Worm (Caenorhabditis elegans) whole organism, late embryonic: ENCODE results near the gene inx-11.

Source experiments
- C38D4.7 ChIP-seq: fragments of 200-800 bp; sonication (Bioruptor generic); optimal IDR thresholded peaks from 2 replicates; lab custom pipeline; 2018; ENCODE audit warnings: mild to moderate bottlenecking, missing genetic modification characterization, moderate library complexity, missing compliant biosample characterization
- F13H6.1 ChIP-seq: sonication (generic microtip); optimal IDR thresholded peaks from 2 replicates; lab custom pipeline; 2016; ENCODE audit warnings: missing genetic modification characterization, missing compliant biosample characterization
- Y22D7AL.16 ChIP-seq: sonication (generic microtip); optimal IDR thresholded peaks from 2 replicates; lab custom pipeline; 2016; ENCODE audit warnings: missing genetic modification characterization, missing compliant biosample characterization
- ahr-1 ChIP-seq: sonication (generic microtip); optimal IDR thresholded peaks from 2 replicates; lab custom pipeline; 2016; ENCODE audit warnings: missing genetic modification characterization, missing compliant biosample characterization
- ceh-14 ChIP-seq: sonication (generic microtip); optimal IDR thresholded peaks from 2 replicates; lab custom pipeline; 2016; ENCODE audit warnings: missing genotype, missing genetic modification characterization, missing compliant biosample characterization
- ceh-18 ChIP-seq: sonication (generic microtip); optimal IDR thresholded peaks from 2 replicates; lab custom pipeline; 2016; ENCODE audit warnings: missing genetic modification characterization, missing compliant biosample characterization
- ceh-19 ChIP-seq: fragments of 200-800 bp; sonication (Bioruptor generic); optimal IDR thresholded peaks from 2 replicates; lab custom pipeline; 2018; ENCODE audit warnings: mild to moderate bottlenecking, missing genetic modification characterization, missing compliant biosample characterization
- ceh-2 ChIP-seq: sonication (generic microtip); optimal IDR thresholded peaks from 2 replicates; lab custom pipeline; 2016; ENCODE audit warnings: missing genotype, missing genetic modification characterization, missing compliant biosample characterization
- ceh-22 ChIP-seq: sonication (generic microtip); optimal IDR thresholded peaks from 2 replicates; lab custom pipeline; 2017; ENCODE audit warnings: missing biosample characterization, missing genetic modification characterization
- ceh-30 ChIP-seq: fragments of 150-350 bp; optimal IDR thresholded peaks from 2 replicates; lab custom pipeline; 2014; ENCODE audit warnings: missing biosample characterization, missing genetic modification characterization
- ceh-31 ChIP-seq: sonication (generic microtip); optimal IDR thresholded peaks from 2 replicates; lab custom pipeline; 2016; ENCODE audit warnings: missing genetic modification characterization, missing compliant biosample characterization
- ceh-48 ChIP-seq: sonication (generic microtip); optimal IDR thresholded peaks from 2 replicates; lab custom pipeline; 2016; ENCODE audit warnings: missing genetic modification characterization, inconsistent platforms, missing compliant biosample characterization
- ceh-6 ChIP-seq: fragments of 200-800 bp; sonication (Bioruptor generic); optimal IDR thresholded peaks from 2 replicates; lab custom pipeline; 2018; ENCODE audit warnings: mild to moderate bottlenecking, missing genetic modification characterization, missing compliant biosample characterization
- che-1 ChIP-seq: sonication (generic microtip); optimal IDR thresholded peaks from 2 replicates; lab custom pipeline; 2016; ENCODE audit warnings: mild to moderate bottlenecking, missing genetic modification characterization, missing compliant biosample characterization
- dve-1 ChIP-seq: sonication (generic microtip); optimal IDR thresholded peaks from 2 replicates; lab custom pipeline; 2017; ENCODE audit warnings: antibody characterized with exemption, mild to moderate bottlenecking, missing genetic modification characterization, missing compliant biosample characterization
- elt-2 ChIP-seq: sonication (generic microtip); optimal IDR thresholded peaks from 2 replicates; lab custom pipeline; 2016; ENCODE audit warnings: missing genetic modification reagents, missing genetic modification characterization, missing compliant biosample characterization
- eyg-1 ChIP-seq: sonication (generic microtip); optimal IDR thresholded peaks from 2 replicates; lab custom pipeline; 2016; ENCODE audit warnings: missing genotype, missing genetic modification characterization, missing compliant biosample characterization
- fkh-10 ChIP-seq: fragments of 150-350 bp; optimal IDR thresholded peaks from 2 replicates; lab custom pipeline; 2014; ENCODE audit warnings: missing biosample characterization, missing genetic modification reagents, missing genetic modification characterization
- fkh-6 ChIP-seq: sonication (generic microtip); optimal IDR thresholded peaks from 2 replicates; lab custom pipeline; 2016; ENCODE audit warnings: missing genetic modification characterization, missing compliant biosample characterization
- gmeb-2 ChIP-seq: sonication (generic microtip); optimal IDR thresholded peaks from 2 replicates; lab custom pipeline; 2016; ENCODE audit warnings: missing genetic modification characterization, inconsistent platforms, missing compliant biosample characterization
- hlh-13 ChIP-seq: fragments of 200-800 bp; sonication (Bioruptor generic); optimal IDR thresholded peaks from 2 replicates; lab custom pipeline; 2018; ENCODE audit warnings: mild to moderate bottlenecking, missing genetic modification characterization, missing compliant biosample characterization
- hlh-15 ChIP-seq: sonication (generic microtip); optimal IDR thresholded peaks from 2 replicates; lab custom pipeline; 2016; ENCODE audit warnings: missing genetic modification characterization, missing compliant biosample characterization
- hlh-30 ChIP-seq: sonication (generic microtip); optimal IDR thresholded peaks from 2 replicates; lab custom pipeline; 2017; ENCODE audit warnings: antibody characterized with exemption, missing genetic modification characterization, missing compliant biosample characterization; ENCODE audit not compliant: insufficient read depth
- hlh-8 ChIP-seq: sonication (generic microtip); optimal IDR thresholded peaks from 2 replicates; lab custom pipeline; 2016; ENCODE audit warnings: missing genotype, missing genetic modification characterization, missing compliant biosample characterization
- lim-6 ChIP-seq: sonication (generic microtip); optimal IDR thresholded peaks from 2 replicates; lab custom pipeline; 2016; ENCODE audit warnings: missing genetic modification characterization, missing compliant biosample characterization
- lin-11 ChIP-seq: fragments of 200-800 bp; sonication (Bioruptor generic); optimal IDR thresholded peaks from 2 replicates; lab custom pipeline; 2018; ENCODE audit warnings: mild to moderate bottlenecking, missing genetic modification characterization, missing compliant biosample characterization
- madf-2 ChIP-seq: sonication (generic microtip); optimal IDR thresholded peaks from 2 replicates; lab custom pipeline; 2017; ENCODE audit warnings: missing genetic modification characterization, missing compliant biosample characterization
- nfya-1 ChIP-seq: sonication (generic microtip); optimal IDR thresholded peaks from 2 replicates; lab custom pipeline; 2017; ENCODE audit warnings: missing genetic modification characterization, mild to moderate bottlenecking, missing compliant biosample characterization, antibody characterized with exemption, moderate library complexity
- nhr-11 ChIP-seq: fragments of 150-350 bp; optimal IDR thresholded peaks from 2 replicates; lab custom pipeline; 2014; ENCODE audit warnings: missing biosample characterization, missing genetic modification characterization
- nhr-232 ChIP-seq: sonication (generic microtip); optimal IDR thresholded peaks from 2 replicates; lab custom pipeline; 2016; ENCODE audit warnings: missing genetic modification characterization, missing compliant biosample characterization
- npax-4 ChIP-seq: sonication (generic microtip); optimal IDR thresholded peaks from 2 replicates; lab custom pipeline; 2016; ENCODE audit warnings: missing genetic modification characterization, missing compliant biosample characterization
- odd-2 ChIP-seq: sonication (generic microtip); optimal IDR thresholded peaks from 2 replicates; lab custom pipeline; 2017; ENCODE audit warnings: antibody characterized with exemption, mild to moderate bottlenecking, missing genetic modification characterization, missing compliant biosample characterization
- pag-3 ChIP-seq: sonication (generic microtip); optimal IDR thresholded peaks from 2 replicates; lab custom pipeline; 2016; ENCODE audit warnings: missing compliant biosample characterization, missing genetic modification characterization, borderline replicate concordance
- pat-9 ChIP-seq: fragments of 200-800 bp; sonication (Bioruptor generic); optimal IDR thresholded peaks from 2 replicates; lab custom pipeline; 2018; ENCODE audit warnings: mild to moderate bottlenecking, missing genetic modification characterization, moderate library complexity, missing compliant biosample characterization
- pha-2 ChIP-seq: sonication (generic microtip); optimal IDR thresholded peaks from 2 replicates; lab custom pipeline; 2017; ENCODE audit warnings: mild to moderate bottlenecking, missing genetic modification characterization, missing compliant biosample characterization
- pqm-1 ChIP-seq: sonication (generic microtip); optimal IDR thresholded peaks from 2 replicates; lab custom pipeline; 2016; ENCODE audit warnings: missing genetic modification characterization, missing compliant biosample characterization
- pros-1 ChIP-seq: fragments of 150-350 bp; optimal IDR thresholded peaks from 2 replicates; lab custom pipeline; 2014; ENCODE audit warnings: missing biosample characterization, missing genetic modification reagents, missing genetic modification characterization
- rnt-1 ChIP-seq: sonication (generic microtip); optimal IDR thresholded peaks from 2 replicates; lab custom pipeline; 2016; ENCODE audit warnings: missing genetic modification characterization, missing compliant biosample characterization
- syd-9 ChIP-seq: sonication (generic microtip); optimal IDR thresholded peaks from 2 replicates; lab custom pipeline; 2016; ENCODE audit warnings: mild to moderate bottlenecking, missing genetic modification characterization, moderate library complexity, missing compliant biosample characterization
- tbx-7 ChIP-seq: sonication (generic microtip); optimal IDR thresholded peaks from 2 replicates; lab custom pipeline; 2016; ENCODE audit warnings: missing genotype, missing genetic modification characterization, missing compliant biosample characterization
- ttx-3 ChIP-seq: sonication (generic microtip); optimal IDR thresholded peaks from 2 replicates; lab custom pipeline; 2016; ENCODE audit warnings: missing genetic modification reagents, missing genetic modification characterization, missing compliant biosample characterization
- unc-3 ChIP-seq, 2 experiments: fragments of 200-800 bp in 1 of 2; sonication (Bioruptor generic) in 1 of 2; sonication (generic microtip) in 1 of 2; conservative IDR thresholded peaks in 1 of 2; optimal IDR thresholded peaks in 1 of 2; 2 replicates each; pipeline versions ENCODE4 v1.3.6 to Lab custom; 2016 to 2022; ENCODE audit warnings: missing compliant biosample characterization in 2 of 2, missing genetic modification characterization in 2 of 2, missing genetic modification reagents in 1 of 2
- unc-42 ChIP-seq: sonication (generic microtip); optimal IDR thresholded peaks from 2 replicates; lab custom pipeline; 2016; ENCODE audit warnings: missing genotype, missing genetic modification characterization, missing compliant biosample characterization
- unc-55 ChIP-seq: sonication (generic microtip); optimal IDR thresholded peaks from 2 replicates; lab custom pipeline; 2017; ENCODE audit warnings: missing biosample characterization, missing genetic modification reagents, missing genetic modification characterization
- unc-86 ChIP-seq: sonication (generic microtip); optimal IDR thresholded peaks from 2 replicates; lab custom pipeline; 2016; ENCODE audit warnings: missing genetic modification characterization, missing compliant biosample characterization

Gene inx-11

DNA sequence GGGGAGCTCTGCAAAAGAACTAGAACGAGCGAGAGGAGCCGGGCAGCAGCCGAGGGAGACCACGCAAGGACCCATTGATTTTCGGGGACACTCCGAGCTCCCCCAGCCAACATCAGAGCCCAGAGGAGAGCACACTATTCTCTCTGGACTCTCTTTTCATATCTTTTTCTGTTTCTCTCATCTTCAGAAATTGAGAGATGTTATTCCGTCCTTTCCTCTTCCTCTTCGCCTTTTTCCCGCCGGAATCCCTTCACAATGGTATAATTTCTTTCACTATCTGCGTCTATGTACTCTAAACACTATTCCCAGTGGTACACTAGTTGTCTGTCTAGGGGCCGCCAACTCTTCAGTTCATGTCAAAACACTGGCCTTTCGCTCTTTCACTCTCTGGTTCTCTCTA lies 21.6 kb upstream of the inx-11 start (continued):
- TF ChIP-seq ceh-6, result no peak
- TF ChIP-seq unc-42 (tag; lab: Kevin White, UChicago), result peak; percentile 92
- TF ChIP-seq gmeb-2, result no peak
- TF ChIP-seq Y22D7AL.16 (tag; lab: Kevin White, UChicago), result no peak
- TF ChIP-seq nhr-11, result no peak
- TF ChIP-seq ahr-1 (tag; lab: Kevin White, UChicago), result no peak
- TF ChIP-seq unc-3 (GFP tag; conservative IDR thresholded peaks at IDR 0.05; lab: Robert Waterston, UW), result no peak
- peak; percentile 81 for TF ChIP-seq unc-3 (tag; optimal IDR thresholded peaks at IDR 0.05; lab: Kevin White, UChicago)
- no peak for TF ChIP-seq ceh-19 (GFP tag; lab: Kevin White, UChicago)
- TF ChIP-seq dve-1, result no peak
- TF ChIP-seq ceh-2 (tag; lab: Kevin White, UChicago), result no peak
- TF ChIP-seq pha-2 (tag; lab: Kevin White, UChicago), result no peak
- TF ChIP-seq C38D4.7, result no peak
- peak; percentile 88 for TF ChIP-seq ceh-31 (tag; lab: Kevin White, UChicago)
- no peak for TF ChIP-seq lin-11
- TF ChIP-seq npax-4 (tag; lab: Kevin White, UChicago), result no peak
- peak; percentile 29 for TF ChIP-seq ceh-30 (tag; lab: Kevin White, UChicago)
- TF ChIP-seq rnt-1 (tag; lab: Kevin White, UChicago), result peak; percentile 65
- no peak for TF ChIP-seq pqm-1 (tag; lab: Kevin White, UChicago)
- no peak for TF ChIP-seq pros-1 (tag; lab: Kevin White, UChicago)
- TF ChIP-seq tbx-7 (tag; lab: Kevin White, UChicago), result no peak
- TF ChIP-seq pag-3 (tag; lab: Kevin White, UChicago), result peak; percentile 37
- no peak for TF ChIP-seq hlh-15 (tag; lab: Kevin White, UChicago)
- no peak for TF ChIP-seq nhr-232 (tag; lab: Kevin White, UChicago)
- TF ChIP-seq fkh-10 (GFP tag; lab: Kevin White, UChicago), result peak; percentile 3
- TF ChIP-seq hlh-13, result no peak
- peak; percentile 74 for TF ChIP-seq syd-9 (tag; lab: Kevin White, UChicago)
- no peak for TF ChIP-seq unc-86 (tag; lab: Kevin White, UChicago)
- TF ChIP-seq ceh-18, result peak; percentile 91
- no peak for TF ChIP-seq odd-2
- no peak for TF ChIP-seq eyg-1 (tag; lab: Kevin White, UChicago)
- no peak for TF ChIP-seq hlh-30
- TF ChIP-seq pat-9 (tag; lab: Kevin White, UChicago), result no peak
- no peak for TF ChIP-seq ttx-3
- TF ChIP-seq che-1 (tag; lab: Kevin White, UChicago), result no peak
- TF ChIP-seq ceh-22, result no peak
- peak; percentile 92 for TF ChIP-seq ceh-48 (tag; lab: Kevin White, UChicago)
- peak; percentile 90 for TF ChIP-seq unc-55 (GFP tag; lab: Kevin White, UChicago)
- peak; percentile 43 for TF ChIP-seq F13H6.1 (tag; lab: Kevin White, UChicago)
- TF ChIP-seq elt-2 (tag; lab: Kevin White, UChicago), result no peak
- TF ChIP-seq nfya-1 (tag; lab: Kevin White, UChicago), result peak; percentile 75
- TF ChIP-seq fkh-6, result no peak
- TF ChIP-seq hlh-8, result no peak
- peak; percentile 44 for TF ChIP-seq madf-2
- no peak for TF ChIP-seq lim-6 (tag; lab: Kevin White, UChicago)
- TF ChIP-seq ceh-14 (tag; lab: Kevin White, UChicago), result peak; percentile 88
